Fruit fly (Drosophila melanogaster) whole organism, larva: ENCODE results near the gene CG4884.

Experiments
- noc ChIP-seq: fragments of 200-800 bp; sonication (Bioruptor generic); optimal IDR thresholded peaks from 3 replicates; lab custom pipeline; 2019; ENCODE audit warnings: missing biosample characterization, mild to moderate bottlenecking, missing genetic modification characterization, moderate library complexity

Gene CG4884

dm6 chr3R:27946555-27947204 is 12.4 kb downstream of the CG4884 start:
- no peak for TF ChIP-seq noc (tag; lab: Kevin White, UChicago)

DNA sequence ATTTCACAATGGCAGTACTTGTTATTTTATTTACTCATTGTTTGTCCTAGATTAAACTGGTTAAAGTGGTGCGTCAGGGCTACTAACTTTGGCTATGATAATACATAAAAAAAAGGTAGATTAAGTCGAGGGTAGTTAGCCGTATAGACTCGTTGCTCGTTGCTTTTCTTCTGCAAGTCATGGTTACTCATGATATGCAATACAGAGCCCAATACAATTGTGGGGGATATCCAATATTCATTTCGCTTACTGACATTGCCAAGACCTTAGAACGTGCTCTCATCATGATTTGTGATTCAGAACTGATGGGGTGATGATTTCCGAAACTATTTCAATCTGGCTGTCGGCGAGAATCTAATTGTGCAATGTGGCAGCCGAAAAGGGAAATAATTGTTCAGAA is 13.6 kb downstream of the CG4884 start:
- TF ChIP-seq noc (tag; lab: Kevin White, UChicago) = no peak

DNA sequence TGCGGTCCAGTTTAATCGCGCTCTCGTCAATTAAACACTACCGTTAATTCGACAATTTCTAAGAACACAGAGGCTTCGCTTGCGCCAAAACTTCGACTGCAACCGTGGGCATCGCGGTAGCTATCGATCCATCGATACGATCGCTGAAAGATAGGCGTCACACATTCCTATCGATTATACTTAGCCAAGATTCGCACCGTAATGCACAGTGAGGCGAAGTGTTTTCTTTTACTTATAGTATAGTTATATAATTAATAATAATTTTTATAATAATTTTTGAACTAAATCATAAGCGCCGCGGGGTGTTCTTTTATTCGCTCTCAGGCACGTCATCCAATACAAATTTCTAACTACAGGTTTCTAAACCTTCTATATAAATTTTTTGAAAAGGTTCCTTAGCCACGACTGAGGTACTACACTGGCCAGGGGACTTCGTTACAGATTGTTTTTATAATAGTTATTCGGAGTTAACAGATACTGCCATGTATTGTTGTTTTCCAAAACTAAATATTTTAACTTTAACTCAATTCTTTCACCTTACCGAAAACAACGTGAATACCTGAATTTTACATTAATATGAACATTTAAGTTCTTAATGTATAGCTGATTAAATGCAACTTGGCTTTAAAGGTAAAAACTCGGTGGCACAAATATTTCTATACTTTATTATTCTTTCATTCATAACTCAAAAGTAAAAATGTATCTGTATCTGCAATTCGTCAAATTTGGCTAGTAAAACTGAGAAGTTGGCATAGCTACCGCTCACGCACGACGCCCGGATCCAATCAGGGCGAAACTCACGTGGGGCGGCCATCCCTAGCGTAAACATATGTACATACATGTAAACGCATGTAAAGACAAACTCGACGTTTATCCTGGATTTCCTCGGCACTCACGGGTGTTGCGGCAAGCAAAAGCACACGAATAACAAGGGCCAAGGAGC is 21.0 kb downstream of the CG4884 start, which contains the start of the genes NSD and BOD1:
NSD (minus strand) TSS at position 102 of the 943 bp plus-strand sequence.
BOD1 (plus strand) TSS at position 494 of the 943 bp plus-strand sequence.
- peak; percentile 3 for TF ChIP-seq noc (tag; lab: Kevin White, UChicago)

DNA sequence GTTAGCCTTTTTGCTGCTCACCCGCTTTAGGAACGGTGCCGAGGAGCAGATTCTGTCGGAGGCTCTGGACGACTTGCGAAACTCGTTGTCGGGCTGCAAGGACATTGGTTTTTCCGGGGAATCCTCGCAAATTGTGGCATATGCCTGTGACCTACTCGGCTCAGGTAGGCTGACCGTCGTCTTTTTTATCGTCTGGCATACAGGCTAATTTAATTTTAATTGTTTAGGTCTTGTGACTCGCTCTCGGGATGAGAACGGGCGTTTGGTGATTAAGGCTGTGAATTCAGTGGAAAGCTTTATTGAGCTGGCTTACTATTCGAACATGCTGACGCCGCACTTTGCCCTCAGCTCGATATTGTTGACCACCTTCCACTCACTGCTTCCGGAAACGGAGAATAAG is 27.6 kb downstream of the CG4884 start:
- no peak for TF ChIP-seq noc (tag; lab: Kevin White, UChicago)

- no peak for TF ChIP-seq noc (tag; lab: Kevin White, UChicago)
Observed at dm6 chr3R:27928984-27929924, 29.8 kb downstream of the CG4884 start.

dm6 chr3R:27928140-27928539 is 30.9 kb downstream of the CG4884 start, which contains the start of gene nenya:
Gene nenya (minus strand): TSS chr3R:27928174.
- no peak for TF ChIP-seq noc (tag; lab: Kevin White, UChicago)

DNA sequence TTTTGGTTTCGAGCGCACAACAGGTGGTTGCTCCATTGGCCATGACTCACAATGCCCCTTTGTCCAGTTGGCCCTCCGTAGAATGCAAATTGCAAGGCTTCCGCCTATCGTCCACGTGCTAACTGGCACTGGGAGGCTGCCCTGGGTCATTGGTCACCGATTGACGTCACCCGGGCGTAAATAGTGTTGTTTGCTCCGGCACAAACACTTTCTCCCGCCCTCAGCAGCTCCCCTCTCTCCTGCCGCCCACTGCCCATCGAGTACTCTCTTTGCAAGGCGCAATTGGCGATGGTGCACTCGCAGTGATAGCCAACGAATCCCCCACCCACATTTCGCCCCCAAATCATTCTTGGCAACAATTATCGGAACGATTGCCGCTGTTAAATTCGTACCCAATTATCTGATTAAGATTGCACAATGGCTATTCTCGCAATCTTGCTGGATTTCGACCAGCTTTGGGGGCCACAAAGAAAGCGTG is 32.3 kb downstream of the CG4884 start:
- TF ChIP-seq noc (tag; lab: Kevin White, UChicago) = no peak

DNA sequence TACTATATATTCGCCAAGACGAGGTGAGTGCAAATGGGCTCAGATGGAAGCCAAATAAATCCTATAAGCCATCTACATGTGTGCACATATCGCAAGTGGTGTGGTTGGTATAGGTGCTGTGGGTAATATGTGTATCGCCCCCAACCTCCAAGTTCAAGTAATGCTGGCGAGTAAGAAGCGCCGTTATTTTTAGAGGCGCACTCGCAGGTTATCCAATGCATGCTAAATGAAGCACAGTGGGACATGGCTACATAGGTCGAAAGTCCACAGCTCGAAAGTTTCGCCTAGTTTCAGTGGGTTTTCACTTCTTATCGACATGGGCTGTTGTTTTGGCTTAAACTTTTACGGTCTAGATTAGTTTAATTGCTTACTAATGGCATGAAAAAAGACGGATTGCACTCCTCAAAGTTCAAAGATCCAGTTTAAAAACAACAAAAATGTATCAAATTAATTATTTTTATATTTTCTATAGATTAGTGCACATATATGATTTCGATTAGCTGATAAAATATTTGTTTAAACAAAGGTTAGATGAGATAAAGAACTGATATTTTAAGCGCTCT is 33.0 kb downstream of the CG4884 start:
- no peak for TF ChIP-seq noc (tag; lab: Kevin White, UChicago)

DNA sequence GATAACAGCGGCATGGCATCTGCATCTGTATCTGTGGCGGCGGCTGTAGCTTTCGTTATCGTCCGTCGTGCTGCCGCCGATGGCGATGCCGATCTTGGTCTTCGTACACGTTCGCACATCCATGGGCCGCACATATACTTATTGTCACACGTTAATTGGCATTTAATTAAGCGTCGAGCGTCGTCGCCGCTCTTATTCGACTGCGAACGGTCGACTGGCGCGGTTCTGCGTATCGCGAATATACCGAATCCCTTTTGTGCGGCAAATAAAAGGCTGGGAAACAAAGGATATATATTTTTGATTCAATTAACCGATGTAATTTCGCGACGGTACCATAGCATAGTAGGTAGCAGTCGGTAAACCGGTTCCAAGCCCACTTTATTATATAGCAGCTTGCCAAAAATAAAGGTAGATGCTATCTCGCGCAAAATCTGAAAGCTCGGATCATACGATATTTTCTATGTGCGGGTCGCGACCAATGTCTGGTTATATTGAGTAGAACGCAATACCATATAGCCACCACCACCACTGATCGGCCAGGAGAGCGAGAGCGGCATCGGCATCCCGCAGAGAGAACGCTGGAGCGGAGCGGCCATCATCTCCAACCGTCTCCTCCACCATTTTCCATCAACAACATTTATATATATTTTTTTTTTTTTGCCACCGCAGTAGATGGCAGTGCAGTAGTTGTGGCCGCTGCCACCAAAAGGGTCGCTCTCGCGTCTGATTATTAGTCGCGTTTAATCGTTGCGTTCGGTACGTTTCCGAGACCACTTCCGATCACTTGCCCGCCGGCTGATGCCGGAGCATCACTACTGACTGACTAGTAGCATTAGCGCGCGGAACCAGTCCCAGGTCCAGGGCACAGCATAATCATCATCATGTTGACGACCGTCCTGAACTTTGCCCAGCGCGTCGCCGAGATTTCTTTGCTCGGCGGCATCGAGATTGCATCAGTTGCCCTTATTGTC is 33.8 kb downstream of the CG4884 start, which contains the start of gene mino:
mino (plus strand) TSS at position 192 of the 971 bp plus-strand sequence.
- peak; percentile 69 for TF ChIP-seq noc (tag; lab: Kevin White, UChicago)

DNA sequence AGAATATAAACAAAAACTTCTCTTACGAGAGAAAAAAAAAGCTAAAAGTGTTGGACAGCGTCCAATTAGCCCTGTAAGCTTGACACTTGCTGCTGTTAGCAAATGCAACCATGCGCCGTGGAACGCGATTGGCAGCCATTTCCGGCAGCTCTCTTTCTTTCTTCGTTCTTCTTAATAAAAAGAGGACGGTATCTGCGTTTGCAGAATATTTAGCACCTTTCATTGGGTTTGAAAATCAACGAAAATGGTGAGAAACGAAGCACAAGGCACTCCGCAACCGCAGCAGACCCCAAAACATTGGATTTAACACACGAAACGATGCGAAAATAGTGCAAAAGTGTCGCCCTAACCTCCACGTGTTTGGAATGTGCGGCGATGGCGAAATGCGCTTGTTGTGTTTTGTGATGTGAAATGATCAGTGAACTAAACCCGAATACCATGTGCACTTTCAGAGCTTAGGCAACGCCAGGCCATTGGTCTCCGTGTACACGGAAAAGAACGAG is 36.3 kb downstream of the CG4884 start, which contains the start of gene RpL4:
RpL4 (plus strand) TSS at position 149 of the 503 bp plus-strand sequence.
- TF ChIP-seq noc (tag; lab: Kevin White, UChicago) = peak; percentile 44

- TF ChIP-seq noc (tag; lab: Kevin White, UChicago) = no peak
Observed at dm6 chr3R:27921982-27922672, 36.9 kb downstream of the CG4884 start, which contains the start of gene BCAS2. Gene BCAS2 (minus strand): TSS chr3R:27922356.

- TF ChIP-seq noc (tag; lab: Kevin White, UChicago) = no peak
Observed at dm6 chr3R:27920883-27921282, 38.2 kb downstream of the CG4884 start, which contains the start of gene CG12259. Gene CG12259 (minus strand): TSS chr3R:27921089.
